Fruit fly (Drosophila melanogaster): Measurements from ENCODE around the gene Arglu1.

The Arglu1 gene

dm6 chr2L:9897296-9897695 lies 40.6 kb downstream of the Arglu1 start, which contains the start of gene RpS2 (continued):
- peak; percentile 43 for TF ChIP-seq CG4707 (GFP tag; optimal IDR thresholded peaks at IDR 0.05)
- TF ChIP-seq bsh (GFP tag; optimal IDR thresholded peaks at IDR 0.05) = peak; percentile 7 to 35
- peak; percentile 99 for TF ChIP-seq CG6791 (GFP tag; IDR thresholded peaks at IDR 0.05; ENCODE audit: partially characterized antibody)
- TF ChIP-seq Lpt (GFP tag; optimal IDR thresholded peaks at IDR 0.05) = no peak
- TF ChIP-seq CG1602 (GFP tag; optimal IDR thresholded peaks at IDR 0.05) = no peak
- no peak for TF ChIP-seq CG12942 (GFP tag; optimal IDR thresholded peaks at IDR 0.05)
- TF ChIP-seq mld (GFP tag; IDR thresholded peaks at IDR 0.05; ENCODE audit: partially characterized antibody) = peak; percentile 98
- no peak for TF ChIP-seq p53 (GFP tag; optimal IDR thresholded peaks at IDR 0.05)
- no peak for TF ChIP-seq Aef1 (GFP tag; IDR thresholded peaks at IDR 0.05)
- peak; percentile 31 for TF ChIP-seq CG17359 (tag; optimal IDR thresholded peaks at IDR 0.05)
- peak; percentile 11 for TF ChIP-seq Asciz (GFP tag; optimal IDR thresholded peaks at IDR 0.05)
- TF ChIP-seq E2f1 (GFP tag; IDR thresholded peaks at IDR 0.05) = no peak
- TF ChIP-seq HLH54F (GFP tag; optimal IDR thresholded peaks at IDR 0.05) = peak; percentile 13
- TF ChIP-seq tna (GFP tag; IDR thresholded peaks at IDR 0.05; ENCODE audit: partially characterized antibody) = peak; percentile 97
- TF ChIP-seq CG30020 (tag; optimal IDR thresholded peaks at IDR 0.05) = peak; percentile 22
- TF ChIP-seq kay (GFP tag; optimal IDR thresholded peaks at IDR 0.05) = no peak
- TF ChIP-seq CG4854 (GFP tag; optimal IDR thresholded peaks at IDR 0.05) = peak; percentile 6
- peak; percentile 41 for TF ChIP-seq Meics (GFP tag; optimal IDR thresholded peaks at IDR 0.05)
- TF ChIP-seq bbx (GFP tag; IDR thresholded peaks at IDR 0.05; ENCODE audit: partially characterized antibody) = peak; percentile 100
- peak; percentile 23 for TF ChIP-seq Sox100B (GFP tag; optimal IDR thresholded peaks at IDR 0.05)
- no peak for TF ChIP-seq CHES-1-like (GFP tag; optimal IDR thresholded peaks at IDR 0.05)
- TF ChIP-seq otp (GFP tag; IDR thresholded peaks at IDR 0.05) = no peak
- no peak for TF ChIP-seq CG18476 (GFP tag; optimal IDR thresholded peaks at IDR 0.05)
- TF ChIP-seq Lhr (GFP tag; optimal IDR thresholded peaks at IDR 0.05) = peak; percentile 51
- TF ChIP-seq CG6175 (GFP tag; IDR thresholded peaks at IDR 0.05) = no peak
- no peak for TF ChIP-seq Taf1 (GFP tag; IDR thresholded peaks at IDR 0.05)
- peak; percentile 8; the same call in 1 of the 4 replicates for TF ChIP-seq Gug (GFP tag; IDR thresholded peaks at IDR 0.05)
- peak; percentile 100 for TF ChIP-seq amos (GFP tag; IDR thresholded peaks at IDR 0.05; ENCODE audit: partially characterized antibody)
- no peak for TF ChIP-seq Ssrp (tag; optimal IDR thresholded peaks at IDR 0.05)
- no peak; the same call in 1 of the 2 replicates for TF ChIP-seq CG10321 (GFP tag; IDR thresholded peaks at IDR 0.05)
- TF ChIP-seq MBD-R2 (GFP tag; IDR thresholded peaks at IDR 0.05) = peak; percentile 59
- TF ChIP-seq CG2202 (tag; optimal IDR thresholded peaks at IDR 0.05) = peak; percentile 45
- TF ChIP-seq CG1529 (GFP tag; optimal IDR thresholded peaks at IDR 0.05) = peak; percentile 32
- no peak for TF ChIP-seq Dip2 (GFP tag; IDR thresholded peaks at IDR 0.05)
- TF ChIP-seq Ada2b (GFP tag; IDR thresholded peaks at IDR 0.05) = no peak
- TF ChIP-seq Myb (GFP tag; optimal IDR thresholded peaks at IDR 0.05) = peak; percentile 27
- TF ChIP-seq BEAF-32 (GFP tag; optimal IDR thresholded peaks at IDR 0.05) = peak; percentile 97
- no peak for TF ChIP-seq CG10462 (GFP tag; optimal IDR thresholded peaks at IDR 0.05)
- TF ChIP-seq BtbVII (GFP tag; optimal IDR thresholded peaks at IDR 0.05) = no peak
- TF ChIP-seq CG10147 (GFP tag; optimal IDR thresholded peaks at IDR 0.05) = peak; percentile 5
- peak; percentile 65 for TF ChIP-seq CG12769 (tag; optimal IDR thresholded peaks at IDR 0.05)
- TF ChIP-seq vvl (GFP tag; IDR thresholded peaks at IDR 0.05) = peak; percentile 69
- no peak for TF ChIP-seq CG14667 (GFP tag; IDR thresholded peaks at IDR 0.05)
- peak; percentile 46; the same call in 1 of the 2 replicates for TF ChIP-seq Atf6 (GFP tag; IDR thresholded peaks at IDR 0.05)
- no peak for TF ChIP-seq h (optimal IDR thresholded peaks at IDR 0.05)
- no peak for TF ChIP-seq CG13775 (GFP tag; optimal IDR thresholded peaks at IDR 0.05)
- no peak for TF ChIP-seq CG5180 (GFP tag; optimal IDR thresholded peaks at IDR 0.05)
- no peak for TF ChIP-seq CG11247 (GFP tag; IDR thresholded peaks at IDR 0.05)
- TF ChIP-seq ftz-f1 (GFP tag; optimal IDR thresholded peaks at IDR 0.05) = peak; percentile 12
- peak; percentile 3 for TF ChIP-seq CG12219 (GFP tag; optimal IDR thresholded peaks at IDR 0.05)
- TF ChIP-seq stwl (tag; optimal IDR thresholded peaks at IDR 0.05) = peak; percentile 66
